Worm (Caenorhabditis elegans) whole organism, late embryonic: Measurements from ENCODE around the gene moma-1.
A peak's percentile ranks its signal among the peaks of the same experiment; 100 is the strongest.

Experiments
- C08G9.2 ChIP-seq: sonication (generic microtip); optimal IDR thresholded peaks from 2 replicates; lab custom pipeline; 2016; ENCODE audit warnings: mild to moderate bottlenecking, missing genetic modification characterization, moderate library complexity, missing compliant biosample characterization
- F13H6.1 ChIP-seq: sonication (generic microtip); optimal IDR thresholded peaks from 2 replicates; lab custom pipeline; 2016; ENCODE audit warnings: missing genetic modification characterization, missing compliant biosample characterization
- K02D7.2 ChIP-seq: sonication (generic microtip); optimal IDR thresholded peaks from 2 replicates; lab custom pipeline; 2017; ENCODE audit warnings: mild to moderate bottlenecking, missing genetic modification characterization, missing compliant biosample characterization
- K09A11.1 ChIP-seq: sonication (generic microtip); optimal IDR thresholded peaks from 2 replicates; lab custom pipeline; 2017; ENCODE audit warnings: antibody characterized with exemption, mild to moderate bottlenecking, missing genetic modification characterization, missing compliant biosample characterization; ENCODE audit not compliant: insufficient read depth
- Y22D7AL.16 ChIP-seq: sonication (generic microtip); optimal IDR thresholded peaks from 2 replicates; lab custom pipeline; 2016; ENCODE audit warnings: missing genetic modification characterization, missing compliant biosample characterization
- ahr-1 ChIP-seq: sonication (generic microtip); optimal IDR thresholded peaks from 2 replicates; lab custom pipeline; 2016; ENCODE audit warnings: missing genetic modification characterization, missing compliant biosample characterization
- ama-1 ChIP-seq: fragments of 150-350 bp; optimal IDR thresholded peaks from 2 replicates; lab custom pipeline; 2014
- ceh-14 ChIP-seq: sonication (generic microtip); optimal IDR thresholded peaks from 2 replicates; lab custom pipeline; 2016; ENCODE audit warnings: missing genotype, missing genetic modification characterization, missing compliant biosample characterization
- ceh-18 ChIP-seq: sonication (generic microtip); optimal IDR thresholded peaks from 2 replicates; lab custom pipeline; 2016; ENCODE audit warnings: missing genetic modification characterization, missing compliant biosample characterization
- ceh-2 ChIP-seq: sonication (generic microtip); optimal IDR thresholded peaks from 2 replicates; lab custom pipeline; 2016; ENCODE audit warnings: missing genotype, missing genetic modification characterization, missing compliant biosample characterization
- ceh-22 ChIP-seq: sonication (generic microtip); optimal IDR thresholded peaks from 2 replicates; lab custom pipeline; 2017; ENCODE audit warnings: missing biosample characterization, missing genetic modification characterization
- ceh-24 ChIP-seq: sonication (generic microtip); optimal IDR thresholded peaks from 2 replicates; lab custom pipeline; 2016; ENCODE audit warnings: mild to moderate bottlenecking, missing genetic modification characterization, missing compliant biosample characterization
- ceh-30 ChIP-seq: fragments of 150-350 bp; optimal IDR thresholded peaks from 2 replicates; lab custom pipeline; 2014; ENCODE audit warnings: missing biosample characterization, missing genetic modification characterization
- ceh-45 ChIP-seq: fragments of 200-800 bp; sonication (Bioruptor generic); IDR thresholded peaks from 2 replicates; pipeline ENCODE4 v1.3.6; 2022; ENCODE audit warnings: missing genetic modification reagents, missing genetic modification characterization, missing compliant biosample characterization
- ceh-48 ChIP-seq: sonication (generic microtip); optimal IDR thresholded peaks from 2 replicates; lab custom pipeline; 2016; ENCODE audit warnings: missing genetic modification characterization, inconsistent platforms, missing compliant biosample characterization
- ceh-6 ChIP-seq: fragments of 200-800 bp; sonication (Bioruptor generic); optimal IDR thresholded peaks from 2 replicates; lab custom pipeline; 2018; ENCODE audit warnings: mild to moderate bottlenecking, missing genetic modification characterization, missing compliant biosample characterization
- dmd-4 ChIP-seq: sonication (generic microtip); optimal IDR thresholded peaks from 2 replicates; lab custom pipeline; 2016; ENCODE audit warnings: borderline replicate concordance, missing genetic modification characterization, missing compliant biosample characterization
- elt-4 ChIP-seq: sonication (generic microtip); optimal IDR thresholded peaks from 2 replicates; lab custom pipeline; 2016; ENCODE audit warnings: missing genetic modification characterization, missing compliant biosample characterization
- ets-4 ChIP-seq: sonication (generic microtip); optimal IDR thresholded peaks from 2 replicates; lab custom pipeline; 2016; ENCODE audit warnings: missing genetic modification characterization, missing compliant biosample characterization
- fkh-10 ChIP-seq: fragments of 150-350 bp; optimal IDR thresholded peaks from 2 replicates; lab custom pipeline; 2014; ENCODE audit warnings: missing biosample characterization, missing genetic modification reagents, missing genetic modification characterization
- fkh-6 ChIP-seq: sonication (generic microtip); optimal IDR thresholded peaks from 2 replicates; lab custom pipeline; 2016; ENCODE audit warnings: missing genetic modification characterization, missing compliant biosample characterization
- gmeb-2 ChIP-seq: sonication (generic microtip); optimal IDR thresholded peaks from 2 replicates; lab custom pipeline; 2016; ENCODE audit warnings: missing genetic modification characterization, inconsistent platforms, missing compliant biosample characterization
- hlh-13 ChIP-seq: fragments of 200-800 bp; sonication (Bioruptor generic); optimal IDR thresholded peaks from 2 replicates; lab custom pipeline; 2018; ENCODE audit warnings: mild to moderate bottlenecking, missing genetic modification characterization, missing compliant biosample characterization
- hlh-6 ChIP-seq: sonication (generic microtip); optimal IDR thresholded peaks from 2 replicates; lab custom pipeline; 2016; ENCODE audit warnings: missing genotype, missing genetic modification characterization, missing compliant biosample characterization
- lim-6 ChIP-seq: sonication (generic microtip); optimal IDR thresholded peaks from 2 replicates; lab custom pipeline; 2016; ENCODE audit warnings: missing genetic modification characterization, missing compliant biosample characterization
- lin-11 ChIP-seq: fragments of 200-800 bp; sonication (Bioruptor generic); optimal IDR thresholded peaks from 2 replicates; lab custom pipeline; 2018; ENCODE audit warnings: mild to moderate bottlenecking, missing genetic modification characterization, missing compliant biosample characterization
- nfya-1 ChIP-seq: sonication (generic microtip); optimal IDR thresholded peaks from 2 replicates; lab custom pipeline; 2017; ENCODE audit warnings: missing genetic modification characterization, mild to moderate bottlenecking, missing compliant biosample characterization, antibody characterized with exemption, moderate library complexity
- nhr-11 ChIP-seq: fragments of 150-350 bp; optimal IDR thresholded peaks from 2 replicates; lab custom pipeline; 2014; ENCODE audit warnings: missing biosample characterization, missing genetic modification characterization
- npax-4 ChIP-seq: sonication (generic microtip); optimal IDR thresholded peaks from 2 replicates; lab custom pipeline; 2016; ENCODE audit warnings: missing genetic modification characterization, missing compliant biosample characterization
- odd-2 ChIP-seq: sonication (generic microtip); optimal IDR thresholded peaks from 2 replicates; lab custom pipeline; 2017; ENCODE audit warnings: antibody characterized with exemption, mild to moderate bottlenecking, missing genetic modification characterization, missing compliant biosample characterization
- pag-3 ChIP-seq: sonication (generic microtip); optimal IDR thresholded peaks from 2 replicates; lab custom pipeline; 2016; ENCODE audit warnings: missing compliant biosample characterization, missing genetic modification characterization, borderline replicate concordance
- pat-9 ChIP-seq: fragments of 200-800 bp; sonication (Bioruptor generic); optimal IDR thresholded peaks from 2 replicates; lab custom pipeline; 2018; ENCODE audit warnings: mild to moderate bottlenecking, missing genetic modification characterization, moderate library complexity, missing compliant biosample characterization
- pax-1 ChIP-seq: fragments of 150-350 bp; optimal IDR thresholded peaks from 2 replicates; lab custom pipeline; 2014; ENCODE audit warnings: missing biosample characterization, missing genetic modification characterization
- pha-2 ChIP-seq: sonication (generic microtip); optimal IDR thresholded peaks from 2 replicates; lab custom pipeline; 2017; ENCODE audit warnings: mild to moderate bottlenecking, missing genetic modification characterization, missing compliant biosample characterization
- pqm-1 ChIP-seq: sonication (generic microtip); optimal IDR thresholded peaks from 2 replicates; lab custom pipeline; 2016; ENCODE audit warnings: missing genetic modification characterization, missing compliant biosample characterization
- sdc-2 ChIP-seq: sonication (generic microtip); optimal IDR thresholded peaks from 2 replicates; lab custom pipeline; 2016; ENCODE audit warnings: missing genotype, missing genetic modification characterization, missing compliant biosample characterization
- sox-4 ChIP-seq: sonication (generic microtip); optimal IDR thresholded peaks from 2 replicates; lab custom pipeline; 2017; ENCODE audit warnings: mild to moderate bottlenecking, missing genetic modification characterization, inconsistent platforms, missing compliant biosample characterization
- syd-9 ChIP-seq: sonication (generic microtip); optimal IDR thresholded peaks from 2 replicates; lab custom pipeline; 2016; ENCODE audit warnings: mild to moderate bottlenecking, missing genetic modification characterization, moderate library complexity, missing compliant biosample characterization
- tbx-7 ChIP-seq: sonication (generic microtip); optimal IDR thresholded peaks from 2 replicates; lab custom pipeline; 2016; ENCODE audit warnings: missing genotype, missing genetic modification characterization, missing compliant biosample characterization
- ttx-3 ChIP-seq: sonication (generic microtip); optimal IDR thresholded peaks from 2 replicates; lab custom pipeline; 2016; ENCODE audit warnings: missing genetic modification reagents, missing genetic modification characterization, missing compliant biosample characterization
- unc-3 ChIP-seq, 2 experiments: fragments of 200-800 bp in 1 of 2; sonication (Bioruptor generic) in 1 of 2; sonication (generic microtip) in 1 of 2; conservative IDR thresholded peaks in 1 of 2; optimal IDR thresholded peaks in 1 of 2; 2 replicates each; pipeline versions ENCODE4 v1.3.6 to Lab custom; 2016 to 2022; ENCODE audit warnings: missing compliant biosample characterization in 2 of 2, missing genetic modification characterization in 2 of 2, missing genetic modification reagents in 1 of 2
- unc-42 ChIP-seq: sonication (generic microtip); optimal IDR thresholded peaks from 2 replicates; lab custom pipeline; 2016; ENCODE audit warnings: missing genotype, missing genetic modification characterization, missing compliant biosample characterization
- unc-55 ChIP-seq: sonication (generic microtip); optimal IDR thresholded peaks from 2 replicates; lab custom pipeline; 2017; ENCODE audit warnings: missing biosample characterization, missing genetic modification reagents, missing genetic modification characterization
- unc-86 ChIP-seq: sonication (generic microtip); optimal IDR thresholded peaks from 2 replicates; lab custom pipeline; 2016; ENCODE audit warnings: missing genetic modification characterization, missing compliant biosample characterization
- zip-5 ChIP-seq: sonication (generic microtip); optimal IDR thresholded peaks from 2 replicates; lab custom pipeline; 2016; ENCODE audit warnings: missing genetic modification characterization, missing compliant biosample characterization
- ztf-16 ChIP-seq: sonication (generic microtip); optimal IDR thresholded peaks from 2 replicates; lab custom pipeline; 2017; ENCODE audit warnings: missing genetic modification characterization, missing compliant biosample characterization

Gene moma-1

DNA sequence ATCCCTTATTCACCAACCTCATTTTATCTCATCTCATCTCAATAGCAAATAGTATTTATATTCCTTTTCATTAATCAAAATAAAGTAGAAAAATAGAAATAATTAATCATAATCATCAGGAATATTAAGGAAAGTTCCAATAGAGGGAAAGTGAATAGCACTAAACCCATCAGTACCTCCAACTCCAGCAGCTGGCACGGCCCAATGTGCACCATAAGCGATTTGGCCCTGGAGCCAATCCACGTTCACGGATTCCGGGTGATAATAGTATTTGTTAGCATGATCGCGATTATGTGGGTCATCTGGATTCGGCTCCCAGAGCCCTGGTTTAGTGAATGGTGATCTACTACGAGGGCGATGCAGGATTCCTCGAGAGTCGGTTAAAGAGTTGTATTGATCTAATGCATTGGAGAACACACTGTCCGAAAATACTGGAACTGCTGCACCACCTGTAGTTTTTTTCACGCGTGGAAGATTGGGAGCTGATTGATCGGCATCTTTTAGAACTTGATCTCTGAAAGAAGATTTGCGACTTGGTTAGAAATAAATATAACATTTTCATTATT, 16.4 kb downstream of the moma-1 start (continued):
- TF ChIP-seq unc-42 (no peak), fkh-10 (peak; percentile 28), pha-2 (tag; lab: Kevin White, UChicago) (peak; percentile 77), pat-9 (tag; lab: Kevin White, UChicago) (no peak), K02D7.2 (tag; lab: Kevin White, UChicago) (peak; percentile 52), F13H6.1 (peak; percentile 13), ets-4 (tag; lab: Kevin White, UChicago) (no peak), unc-55 (GFP tag; lab: Kevin White, UChicago) (no peak), fkh-6 (no peak), elt-4 (tag; lab: Kevin White, UChicago) (no peak), tbx-7 (tag; lab: Kevin White, UChicago) (no peak), dmd-4 (tag; lab: Kevin White, UChicago) (no peak), ama-1 (peak; percentile 95), ceh-6 (GFP tag; lab: Kevin White, UChicago) (no peak), ttx-3 (tag; lab: Kevin White, UChicago) (no peak), K09A11.1 (tag; lab: Kevin White, UChicago) (no peak), sdc-2 (tag; lab: Kevin White, UChicago) (no peak), pax-1 (no peak), gmeb-2 (tag; lab: Kevin White, UChicago) (peak; percentile 73), lim-6 (tag; lab: Kevin White, UChicago) (no peak), ceh-30 (tag; lab: Kevin White, UChicago) (no peak), hlh-13 (GFP tag; lab: Kevin White, UChicago) (no peak), ahr-1 (tag; lab: Kevin White, UChicago) (no peak), zip-5 (tag; lab: Kevin White, UChicago) (no peak), odd-2 (no peak), nfya-1 (tag; lab: Kevin White, UChicago) (peak; percentile 67), C08G9.2 (tag; lab: Kevin White, UChicago) (peak; percentile 34), ztf-16 (peak; percentile 35), npax-4 (tag; lab: Kevin White, UChicago) (no peak), pqm-1 (tag; lab: Kevin White, UChicago) (no peak), ceh-14 (tag; lab: Kevin White, UChicago) (no peak)

- TF ChIP-seq ceh-6 (GFP tag; lab: Kevin White, UChicago), result no peak
- no peak for TF ChIP-seq ceh-30 (tag; lab: Kevin White, UChicago)
- TF ChIP-seq ama-1, result peak; percentile 54
- no peak for TF ChIP-seq ceh-18 (tag; lab: Kevin White, UChicago)
- no peak for TF ChIP-seq sox-4
- TF ChIP-seq pax-1, result no peak
- no peak for TF ChIP-seq lin-11
These were observed 17.0 kb downstream of the moma-1 start for ce11 chrIII:835208-835607.

- TF ChIP-seq ceh-45 (GFP tag; lab: Robert Waterston, UW) (0 out of 2 replicates have a peak, but pooled peaks have one; percentile 25), syd-9 (tag; lab: Kevin White, UChicago) (no peak)
These were observed 17.8 kb downstream of the moma-1 start for ce11 chrIII:834443-834815.

- TF ChIP-seq unc-3 (GFP tag; conservative IDR thresholded peaks at IDR 0.05; lab: Robert Waterston, UW) (no peak), unc-3 (tag; optimal IDR thresholded peaks at IDR 0.05; lab: Kevin White, UChicago) (peak; percentile 17), ceh-6 (GFP tag; lab: Kevin White, UChicago) (no peak), hlh-6 (tag; lab: Kevin White, UChicago) (no peak), fkh-10 (peak; percentile 15), pag-3 (tag; lab: Kevin White, UChicago) (no peak), odd-2 (no peak), nhr-11 (no peak), ceh-2 (tag; lab: Kevin White, UChicago) (peak; percentile 48), ceh-24 (tag; lab: Kevin White, UChicago) (no peak), lin-11 (no peak), ceh-48 (tag; lab: Kevin White, UChicago) (no peak), unc-42 (peak; percentile 29), Y22D7AL.16 (no peak), pqm-1 (tag; lab: Kevin White, UChicago) (peak; percentile 42), K09A11.1 (tag; lab: Kevin White, UChicago) (peak; percentile 65), ceh-22 (no peak), ceh-30 (tag; lab: Kevin White, UChicago) (no peak), unc-86 (tag; lab: Kevin White, UChicago) (no peak)
These were observed 18.3 kb downstream of the moma-1 start for ce11 chrIII:833711-834442.
